Fruit fly (Drosophila melanogaster) whole organism, embryonic: ENCODE measurements around the gene CG31268.

Source experiments
- CG10462 ChIP-seq: fragments of 200-800 bp; sonication (Bioruptor generic); optimal IDR thresholded peaks from 2 replicates; lab custom pipeline; 2016; ENCODE audit warnings: missing biosample characterization, missing genetic modification characterization
- CG10959 ChIP-seq: fragments of 200-800 bp; sonication (Bioruptor generic); IDR thresholded peaks from 2 replicates; pipeline ENCODE4 v1.3.6; 2022; ENCODE audit warnings: missing biosample characterization, missing genetic modification characterization
- CG11085 ChIP-seq: fragments of 200-800 bp; sonication (Bioruptor generic); IDR thresholded peaks from 2 replicates; pipeline ENCODE4 v1.3.6; 2022; ENCODE audit warnings: missing biosample characterization, missing genetic modification characterization
- CG11247 ChIP-seq: fragments of 200-800 bp; sonication (Bioruptor generic); IDR thresholded peaks from 2 replicates; pipeline ENCODE4 v1.3.6; 2022; ENCODE audit warnings: missing biosample characterization, missing genetic modification characterization
- CG11504 ChIP-seq: fragments of 200-800 bp; sonication (Bioruptor generic); optimal IDR thresholded peaks from 3 replicates; lab custom pipeline; 2019; ENCODE audit warnings: missing biosample characterization, mild to moderate bottlenecking, missing genetic modification characterization, moderate library complexity
- CG13123 ChIP-seq: fragments of 200-800 bp; sonication (Bioruptor generic); optimal IDR thresholded peaks from 2 replicates; lab custom pipeline; 2016; ENCODE audit warnings: missing biosample characterization, missing genetic modification characterization
- CG16813 ChIP-seq: fragments of 200-800 bp; sonication (Bioruptor generic); IDR thresholded peaks from 3 replicates; pipeline ENCODE4 v1.3.6; 2022; ENCODE audit warnings: missing biosample characterization, missing genetic modification characterization; ENCODE audit not compliant: partially characterized antibody
- CG17186 ChIP-seq: fragments of 200-800 bp; sonication (Bioruptor generic); optimal IDR thresholded peaks from 3 replicates; lab custom pipeline; 2017; ENCODE audit warnings: missing biosample characterization, missing genetic modification reagents, missing genetic modification characterization
- CG1792 ChIP-seq: fragments of 200-800 bp; sonication (Bioruptor generic); optimal IDR thresholded peaks from 2 replicates; lab custom pipeline; 2016; ENCODE audit warnings: missing biosample characterization, missing genetic modification characterization
- CG2116 ChIP-seq: fragments of 200-800 bp; sonication (Bioruptor generic); optimal IDR thresholded peaks from 3 replicates; lab custom pipeline; 2018; ENCODE audit warnings: missing biosample characterization, mild to moderate bottlenecking, missing genetic modification characterization
- CG2202 ChIP-seq: fragments of 200-800 bp; sonication (Bioruptor generic); optimal IDR thresholded peaks from 2 replicates; lab custom pipeline; 2018; ENCODE audit warnings: missing biosample characterization, mild to moderate bottlenecking, missing genetic modification characterization
- CG2889 ChIP-seq: fragments of 200-800 bp; sonication (Bioruptor generic); IDR thresholded peaks from 3 replicates; pipeline ENCODE4 v1.3.6; 2022; ENCODE audit warnings: missing biosample characterization, missing genetic modification characterization
- CG33557 ChIP-seq: fragments of 200-800 bp; sonication (Bioruptor generic); optimal IDR thresholded peaks from 2 replicates; lab custom pipeline; 2019; ENCODE audit warnings: missing biosample characterization, mild to moderate bottlenecking, missing genetic modification characterization, moderate library complexity
- CG3847 ChIP-seq: fragments of 200-800 bp; sonication (Bioruptor generic); IDR thresholded peaks from 2 replicates; pipeline ENCODE4 v1.3.6; 2022; ENCODE audit warnings: missing biosample characterization, missing genetic modification characterization
- CG4360 ChIP-seq: fragments of 200-800 bp; sonication (Bioruptor generic); IDR thresholded peaks from 2 replicates; pipeline ENCODE4 v1.3.6; 2022; ENCODE audit warnings: missing biosample characterization, missing genetic modification characterization
- CG6683 ChIP-seq: fragments of 200-800 bp; sonication (Bioruptor generic); optimal IDR thresholded peaks from 2 replicates; lab custom pipeline; 2017; ENCODE audit warnings: missing biosample characterization, mild to moderate bottlenecking, missing genetic modification characterization, missing genetic modification reagents
- CG9437 ChIP-seq: fragments of 200-800 bp; sonication (Bioruptor generic); optimal IDR thresholded peaks from 2 replicates; lab custom pipeline; 2018; ENCODE audit warnings: missing biosample characterization, mild to moderate bottlenecking, missing genetic modification characterization
- Chrac-16 ChIP-seq: fragments of 200-800 bp; sonication (Bioruptor generic); optimal IDR thresholded peaks from 3 replicates; lab custom pipeline; 2016; ENCODE audit warnings: missing biosample characterization, missing genetic modification characterization
- Dll ChIP-seq: fragments of 200-800 bp; sonication (Bioruptor generic); IDR thresholded peaks from 4 replicates; pipeline ENCODE4 v1.3.6; 2022; ENCODE audit warnings: missing biosample characterization, missing genetic modification characterization; ENCODE audit not compliant: partially characterized antibody
- Ets65A ChIP-seq: fragments of 200-800 bp; sonication (Bioruptor generic); peaks from one replicate; lab custom pipeline; 2016; ENCODE audit warnings: missing biosample characterization, missing genetic modification characterization
- HLH3B ChIP-seq: fragments of 200-800 bp; sonication (Bioruptor generic); IDR thresholded peaks from 2 replicates; pipeline ENCODE4 v1.3.6; 2022; ENCODE audit warnings: missing biosample characterization, missing genetic modification characterization
- Hey ChIP-seq: fragments of 200-800 bp; sonication (Bioruptor generic); optimal IDR thresholded peaks from 3 replicates; lab custom pipeline; 2018; ENCODE audit warnings: missing biosample characterization, mild to moderate bottlenecking, missing genetic modification characterization
- Hmx ChIP-seq: fragments of 200-800 bp; sonication (Bioruptor generic); optimal IDR thresholded peaks from 2 replicates; lab custom pipeline; 2016; ENCODE audit warnings: missing biosample characterization, missing genetic modification characterization
- Rx ChIP-seq: fragments of 200-800 bp; sonication (Bioruptor generic); IDR thresholded peaks from 2 replicates; pipeline ENCODE4 v1.3.6; 2022; ENCODE audit warnings: missing biosample characterization, missing genetic modification characterization
- Sry-δ ChIP-seq: fragments of 200-800 bp; sonication (Bioruptor generic); optimal IDR thresholded peaks from 2 replicates; lab custom pipeline; 2016; ENCODE audit warnings: missing biosample characterization, missing genetic modification characterization
- Ssrp ChIP-seq: fragments of 200-800 bp; sonication (Bioruptor generic); optimal IDR thresholded peaks from 2 replicates; lab custom pipeline; 2018; ENCODE audit warnings: missing biosample characterization, mild to moderate bottlenecking, missing genetic modification characterization, moderate library complexity
- ase ChIP-seq: fragments of 200-800 bp; sonication (Bioruptor generic); IDR thresholded peaks from 3 replicates; pipeline ENCODE4 v1.3.6; 2022; ENCODE audit warnings: missing biosample characterization, missing genetic modification characterization
- cad ChIP-seq: fragments of >200 bp; optimal IDR thresholded peaks from 2 replicates; lab custom pipeline; 2017; ENCODE audit warnings: missing biosample characterization, missing genetic modification characterization
- chm ChIP-seq: fragments of 200-800 bp; sonication (Bioruptor generic); IDR thresholded peaks from 2 replicates; pipeline ENCODE4 v1.3.6; 2022; ENCODE audit warnings: missing biosample characterization, missing genetic modification characterization
- corto ChIP-seq: fragments of 200-800 bp; sonication (Bioruptor generic); optimal IDR thresholded peaks from 2 replicates; lab custom pipeline; 2016; ENCODE audit warnings: missing biosample characterization, mild to moderate bottlenecking, missing genetic modification characterization, moderate library complexity
- dati ChIP-seq: fragments of 200-800 bp; sonication (Bioruptor generic); IDR thresholded peaks from 2 replicates; pipeline ENCODE4 v1.3.6; 2022; ENCODE audit warnings: missing biosample characterization, missing genetic modification characterization
- fu2 ChIP-seq: fragments of 200-800 bp; sonication (Bioruptor generic); optimal IDR thresholded peaks from 2 replicates; lab custom pipeline; 2016; ENCODE audit warnings: missing biosample characterization, missing genetic modification characterization
- grau ChIP-seq: fragments of 200-800 bp; optimal IDR thresholded peaks from 3 replicates; lab custom pipeline; 2019; ENCODE audit warnings: missing biosample characterization, mild to moderate bottlenecking, missing genetic modification characterization, moderate library complexity
- gro ChIP-seq: fragments of 200-800 bp; sonication (Bioruptor generic); optimal IDR thresholded peaks from 2 replicates; lab custom pipeline; 2016; ENCODE audit warnings: missing biosample characterization, missing genetic modification characterization
- hth ChIP-seq: fragments of >200 bp; optimal IDR thresholded peaks from 2 replicates; lab custom pipeline; 2017; ENCODE audit warnings: inconsistent platforms
- kah ChIP-seq: fragments of 200-800 bp; sonication (Bioruptor generic); optimal IDR thresholded peaks from 2 replicates; lab custom pipeline; 2018; ENCODE audit warnings: missing biosample characterization, mild to moderate bottlenecking, missing genetic modification characterization
- lbe ChIP-seq: fragments of 200-800 bp; sonication (Bioruptor generic); optimal IDR thresholded peaks from 2 replicates; lab custom pipeline; 2016; ENCODE audit warnings: missing biosample characterization, mild to moderate bottlenecking, missing genetic modification characterization
- nerfin-2 ChIP-seq: fragments of 200-800 bp; sonication (Bioruptor generic); IDR thresholded peaks from 2 replicates; pipeline ENCODE4 v1.3.6; 2022; ENCODE audit warnings: missing biosample characterization, missing genetic modification characterization; ENCODE audit not compliant: partially characterized antibody
- nom ChIP-seq: fragments of 200-800 bp; sonication (Bioruptor generic); optimal IDR thresholded peaks from 2 replicates; lab custom pipeline; 2017; ENCODE audit warnings: missing biosample characterization, missing genetic modification characterization, mild to moderate bottlenecking, moderate library complexity, missing genetic modification reagents
- pnt ChIP-seq: fragments of 200-800 bp; sonication (Bioruptor generic); optimal IDR thresholded peaks from 3 replicates; lab custom pipeline; 2016; ENCODE audit warnings: missing biosample characterization, missing genetic modification characterization
- prd ChIP-seq, 3 experiments: fragments of >200 bp in 2 of 3; fragments of 200-800 bp in 1 of 3; sonication (Bioruptor generic) in 1 of 3; optimal IDR thresholded peaks in 2 of 3; IDR thresholded peaks in 1 of 3; 2 replicates in 2 of 3; 3 replicates in 1 of 3; pipeline versions ENCODE4 v1.3.6 to Lab custom; 2017 to 2022; ENCODE audit warnings: missing biosample characterization in 1 of 3, missing genetic modification characterization in 1 of 3
- sd ChIP-seq: fragments of 200-800 bp; sonication (Bioruptor generic); optimal IDR thresholded peaks from 3 replicates; lab custom pipeline; 2018; ENCODE audit warnings: missing biosample characterization, mild to moderate bottlenecking, missing genetic modification characterization, moderate library complexity
- sens-2 ChIP-seq: fragments of 200-800 bp; sonication (Bioruptor generic); IDR thresholded peaks from 2 replicates; pipeline ENCODE4 v1.3.6; 2022; ENCODE audit warnings: missing biosample characterization, missing genetic modification characterization
- sima ChIP-seq: fragments of 200-800 bp; sonication (Bioruptor generic); optimal IDR thresholded peaks from 2 replicates; lab custom pipeline; 2016; ENCODE audit warnings: missing biosample characterization, missing genetic modification characterization
- sna ChIP-seq: fragments of 200-800 bp; sonication (Bioruptor generic); IDR thresholded peaks from 2 replicates; pipeline ENCODE4 v1.3.6; 2022; ENCODE audit warnings: missing biosample characterization, missing genetic modification characterization; ENCODE audit not compliant: partially characterized antibody
- ssp ChIP-seq: fragments of 200-800 bp; sonication (Bioruptor generic); IDR thresholded peaks from 2 replicates; pipeline ENCODE4 v1.3.6; 2022; ENCODE audit warnings: missing biosample characterization, missing genetic modification characterization
- stwl ChIP-seq: fragments of 200-800 bp; sonication (Bioruptor generic); optimal IDR thresholded peaks from 3 replicates; lab custom pipeline; 2018; ENCODE audit warnings: missing biosample characterization, mild to moderate bottlenecking, missing genetic modification characterization, moderate library complexity
- tgo ChIP-seq: fragments of 200-800 bp; sonication (Bioruptor generic); IDR thresholded peaks from 3 replicates; pipeline ENCODE4 v1.3.6; 2022; ENCODE audit warnings: missing biosample characterization, missing genetic modification characterization
- unc-4 ChIP-seq: fragments of 200-800 bp; sonication (Bioruptor generic); IDR thresholded peaks from 2 replicates; pipeline ENCODE4 v1.3.6; 2022; ENCODE audit warnings: missing biosample characterization, missing genetic modification characterization; ENCODE audit not compliant: partially characterized antibody
- zfh2 ChIP-seq: fragments of 200-800 bp; sonication (Bioruptor generic); optimal IDR thresholded peaks from 2 replicates; lab custom pipeline; 2016; ENCODE audit warnings: missing biosample characterization, missing genetic modification characterization

CG31268 gene

DNA sequence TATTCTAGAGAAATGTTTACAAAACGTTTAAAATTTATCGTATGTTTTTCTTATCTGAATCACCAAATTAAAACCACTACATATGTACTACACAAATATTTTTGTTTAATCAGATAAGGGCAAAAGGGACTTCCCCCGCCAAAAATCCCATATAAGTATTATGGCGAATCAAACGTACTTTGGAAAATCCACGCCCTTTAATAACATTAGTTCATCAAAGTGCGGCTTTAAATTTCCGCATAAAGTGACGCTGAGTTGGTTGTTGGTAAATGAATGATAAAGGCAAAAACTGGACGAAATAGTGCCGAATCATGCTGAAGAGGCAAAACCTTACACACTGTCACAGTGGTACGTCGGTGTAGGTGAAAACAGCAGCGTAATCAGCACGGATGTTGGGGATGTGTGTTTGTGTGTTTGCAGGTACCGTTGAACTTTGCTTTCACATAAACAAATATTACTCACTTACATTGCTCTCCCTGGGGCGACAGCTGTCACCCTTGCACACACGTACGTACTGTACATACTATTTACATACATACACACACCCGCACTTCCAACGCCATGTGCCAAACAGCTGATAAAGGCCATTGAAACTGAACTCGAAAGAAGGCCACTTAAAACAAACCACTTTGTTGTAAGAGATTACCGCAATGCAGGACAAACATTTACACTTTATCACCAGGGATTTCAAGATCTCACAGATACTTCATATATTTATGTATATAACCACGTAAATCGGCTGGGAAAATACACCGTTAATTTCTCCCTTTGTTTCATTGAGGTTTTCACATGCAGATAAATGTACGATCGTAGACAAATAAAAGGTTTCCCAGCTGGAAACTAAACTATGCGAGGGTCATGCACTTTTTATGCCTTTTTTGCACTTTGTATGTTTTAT, 47.6 kb downstream of the CG31268 start (continued):
- TF ChIP-seq CG2202 (tag; lab: Kevin White, UChicago) = peak; percentile 39
- TF ChIP-seq gro (GFP tag; lab: Kevin White, UChicago) = no peak
- TF ChIP-seq CG9437 (GFP tag; lab: Kevin White, UChicago) = no peak
- no peak for TF ChIP-seq unc-4
- no peak for TF ChIP-seq lbe
- TF ChIP-seq chm (GFP tag; lab: Robert Waterston, UW) = peak; percentile 51; the same call in 1 of the 2 replicates
- TF ChIP-seq CG10462 (GFP tag; lab: Kevin White, UChicago) = no peak
- TF ChIP-seq CG1792 (GFP tag; lab: Kevin White, UChicago) = no peak
- TF ChIP-seq CG6683 (GFP tag; lab: Kevin White, UChicago) = peak; percentile 3
- TF ChIP-seq cad = no peak
- no peak for TF ChIP-seq ase (GFP tag; lab: Robert Waterston, UW)
- TF ChIP-seq sna (GFP tag; lab: Robert Waterston, UW) = no peak
- no peak for TF ChIP-seq CG11247 (GFP tag; lab: Robert Waterston, UW)
- no peak for TF ChIP-seq CG2116
- TF ChIP-seq zfh2 (GFP tag; lab: Kevin White, UChicago) = no peak
- peak; percentile 65 for TF ChIP-seq kah (GFP tag; lab: Kevin White, UChicago)
- no peak for TF ChIP-seq fu2 (GFP tag; lab: Kevin White, UChicago)
- TF ChIP-seq hth (lab: Kevin White, UChicago) = no peak
- TF ChIP-seq Rx (GFP tag; lab: Robert Waterston, UW) = no peak
- TF ChIP-seq CG3847 (GFP tag; lab: Robert Waterston, UW) = no peak
- no peak for TF ChIP-seq pnt (GFP tag; lab: Kevin White, UChicago)
- no peak for TF ChIP-seq stwl (tag; lab: Kevin White, UChicago)
- no peak for TF ChIP-seq dati (GFP tag; lab: Robert Waterston, UW)
- no peak for TF ChIP-seq CG11085
- no peak for TF ChIP-seq CG10959 (GFP tag; lab: Robert Waterston, UW)
- no peak for TF ChIP-seq Sry-δ (GFP tag; lab: Kevin White, UChicago)
- TF ChIP-seq HLH3B (GFP tag; lab: Robert Waterston, UW) = no peak
- peak; percentile 42 for TF ChIP-seq CG4360 (GFP tag; lab: Robert Waterston, UW)
- TF ChIP-seq CG33557 (GFP tag; lab: Kevin White, UChicago) = peak; percentile 63
- no peak for TF ChIP-seq CG11504 (tag; lab: Kevin White, UChicago)
- peak; percentile 27 for TF ChIP-seq sd (tag; lab: Kevin White, UChicago)
- TF ChIP-seq Hmx = no peak
- no peak for TF ChIP-seq Dll (GFP tag; lab: Robert Waterston, UW)
- no peak for TF ChIP-seq CG13123
- TF ChIP-seq sima (GFP tag; lab: Kevin White, UChicago) = no peak
- TF ChIP-seq corto = no peak
- TF ChIP-seq grau (tag; lab: Kevin White, UChicago) = peak; percentile 63
- no peak for TF ChIP-seq Ssrp (tag; lab: Kevin White, UChicago)
- no peak for TF ChIP-seq Hey (tag; lab: Kevin White, UChicago)
- TF ChIP-seq Ets65A = no peak
- peak; percentile 61 for TF ChIP-seq nom (GFP tag; lab: Kevin White, UChicago)
- TF ChIP-seq sens-2 (GFP tag; lab: Robert Waterston, UW) = no peak
- TF ChIP-seq prd (optimal IDR thresholded peaks at IDR 0.05; lab: Kevin White, UChicago) = no peak
- no peak for TF ChIP-seq prd (GFP tag; IDR thresholded peaks at IDR 0.05; lab: Robert Waterston, UW)
- TF ChIP-seq CG17186 (GFP tag; lab: Kevin White, UChicago) = peak; percentile 13
- TF ChIP-seq tgo (GFP tag; lab: Robert Waterston, UW) = no peak
- no peak for TF ChIP-seq Chrac-16 (GFP tag; lab: Kevin White, UChicago)
- TF ChIP-seq CG2889 = no peak
- no peak for TF ChIP-seq CG16813 (GFP tag; lab: Robert Waterston, UW)
- TF ChIP-seq ssp (GFP tag; lab: Robert Waterston, UW) = no peak
- TF ChIP-seq nerfin-2 = no peak
